Fruit fly (Drosophila melanogaster) whole organism: ENCODE measurements around the gene per.

ENCODE experiments used
- CG8478 ChIP-seq: fragments of >200 bp; optimal IDR thresholded peaks from 2 replicates; lab custom pipeline; 2018; ENCODE audit warnings: inconsistent platforms
- Dll ChIP-seq: fragments of >200 bp; optimal IDR thresholded peaks from 2 replicates; lab custom pipeline; 2017
- EcR ChIP-seq, 2 experiments: fragments of >200 bp; optimal IDR thresholded peaks; 2 replicates each; lab custom pipeline; 2017; ENCODE audit warnings: missing biosample characterization in 2 of 2, missing genetic modification characterization in 2 of 2, missing genetic modification reagents in 2 of 2
- pan ChIP-seq: fragments of >200 bp; optimal IDR thresholded peaks from 2 replicates; lab custom pipeline; 2017
- psq ChIP-seq: fragments of >200 bp; optimal IDR thresholded peaks from 2 replicates; lab custom pipeline; 2017
- usp ChIP-seq: fragments of >200 bp; optimal IDR thresholded peaks from 2 replicates; lab custom pipeline; 2017; ENCODE audit warnings: missing biosample characterization, missing genetic modification characterization, mixed read lengths

DNA sequence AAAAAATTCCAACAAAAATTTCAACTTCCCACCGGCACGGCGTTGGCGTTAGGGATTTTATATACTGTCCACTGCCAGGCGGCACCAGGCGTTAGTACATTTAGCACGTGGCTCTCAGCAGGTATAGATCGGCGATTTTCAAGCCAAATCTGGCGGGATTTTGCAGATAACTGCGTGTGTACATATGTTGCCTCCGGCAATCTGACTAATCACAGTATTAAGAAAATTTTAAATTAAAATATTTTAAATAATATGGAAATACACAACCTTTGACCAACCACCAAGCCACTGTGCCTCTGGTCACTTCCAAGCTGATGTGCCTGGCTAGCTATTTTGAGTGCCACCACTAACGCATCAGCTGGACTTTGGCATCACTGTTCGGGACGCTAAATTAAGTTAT is 46.7 kb downstream of the per start, which contains the start of the genes ttm50 and CG2712:
- no peak for TF ChIP-seq EcR (GFP tag; optimal IDR thresholded peaks at IDR 0.05; lab: Kevin White, UChicago)
- no peak for TF ChIP-seq psq
- no peak for TF ChIP-seq CG8478 (lab: Kevin White, UChicago)
- TF ChIP-seq Dll: no peak
- no peak for TF ChIP-seq pan (lab: Kevin White, UChicago)
- TF ChIP-seq usp (GFP tag; lab: Kevin White, UChicago): no peak
